Worm (Caenorhabditis elegans) whole organism, L2 larva: ENCODE results near the gene F25B4.8.

Source experiments
- C34F6.9 ChIP-seq: fragments of 150-350 bp; optimal IDR thresholded peaks from 2 replicates; lab custom pipeline; 2014; ENCODE audit warnings: missing biosample characterization, missing genetic modification characterization
- F13H6.1 ChIP-seq: sonication (generic microtip); optimal IDR thresholded peaks from 2 replicates; lab custom pipeline; 2016; ENCODE audit warnings: missing genetic modification characterization, missing compliant biosample characterization
- Y55F3AM.14 ChIP-seq: fragments of 200-800 bp; sonication (Bioruptor generic); optimal IDR thresholded peaks from 2 replicates; lab custom pipeline; 2018; ENCODE audit warnings: mild to moderate bottlenecking, missing genetic modification characterization, missing compliant biosample characterization
- ZK546.5 ChIP-seq: sonication (generic microtip); optimal IDR thresholded peaks from 2 replicates; lab custom pipeline; 2017; ENCODE audit warnings: missing biosample characterization, missing genetic modification characterization
- alr-1 ChIP-seq: fragments of 150-350 bp; optimal IDR thresholded peaks from 2 replicates; lab custom pipeline; 2014; ENCODE audit warnings: missing biosample characterization, missing genetic modification characterization
- aly-2 ChIP-seq: fragments of 150-350 bp; optimal IDR thresholded peaks from 2 replicates; lab custom pipeline; 2014; ENCODE audit warnings: missing biosample characterization, missing genetic modification characterization
- ama-1 ChIP-seq: fragments of 150-350 bp; optimal IDR thresholded peaks from 2 replicates; lab custom pipeline; 2018; ENCODE audit warnings: inconsistent platforms
- ceh-16 ChIP-seq: fragments of 150-350 bp; optimal IDR thresholded peaks from 2 replicates; lab custom pipeline; 2014; ENCODE audit warnings: missing biosample characterization, missing genetic modification characterization
- ceh-82 ChIP-seq: fragments of 150-350 bp; optimal IDR thresholded peaks from 2 replicates; lab custom pipeline; 2014; ENCODE audit warnings: missing biosample characterization, missing genetic modification characterization
- crh-2 ChIP-seq: sonication (generic microtip); optimal IDR thresholded peaks from 2 replicates; lab custom pipeline; 2017; ENCODE audit warnings: missing biosample characterization, missing genetic modification characterization
- dmd-4 ChIP-seq: sonication (generic microtip); optimal IDR thresholded peaks from 2 replicates; lab custom pipeline; 2017; ENCODE audit warnings: missing biosample characterization, missing genetic modification characterization
- egl-27 ChIP-seq: sonication (generic microtip); optimal IDR thresholded peaks from 3 replicates; lab custom pipeline; 2017; ENCODE audit warnings: missing biosample characterization, missing genetic modification reagents, missing genetic modification characterization
- elt-1 ChIP-seq: fragments of 150-350 bp; optimal IDR thresholded peaks from 2 replicates; lab custom pipeline; 2014; ENCODE audit warnings: missing biosample characterization, missing genetic modification characterization
- elt-3 ChIP-seq: sonication (generic microtip); optimal IDR thresholded peaks from 2 replicates; lab custom pipeline; 2017; ENCODE audit warnings: missing biosample characterization, missing genetic modification characterization
- fos-1 ChIP-seq: fragments of 150-350 bp; optimal IDR thresholded peaks from 2 replicates; lab custom pipeline; 2014; ENCODE audit warnings: missing biosample characterization, missing genetic modification characterization
- gmeb-1 ChIP-seq: fragments of 150-350 bp; optimal IDR thresholded peaks from 2 replicates; lab custom pipeline; 2014; ENCODE audit warnings: missing biosample characterization, missing genetic modification characterization
- lin-11 ChIP-seq: fragments of 150-350 bp; sonication (generic microtip); optimal IDR thresholded peaks from 2 replicates; lab custom pipeline; 2014; ENCODE audit warnings: missing biosample characterization, missing genetic modification characterization, inconsistent platforms, mixed read lengths
- lin-13 ChIP-seq: fragments of 150-350 bp; optimal IDR thresholded peaks from 2 replicates; lab custom pipeline; 2014; ENCODE audit warnings: missing biosample characterization, missing genetic modification reagents, missing genetic modification characterization
- lin-39 ChIP-seq: fragments of 150-350 bp; optimal IDR thresholded peaks from 2 replicates; lab custom pipeline; 2014; ENCODE audit warnings: missing biosample characterization, missing genetic modification reagents, missing genetic modification characterization
- lsy-2 ChIP-seq, 2 experiments: fragments of 150-350 bp in 1 of 2; sonication (generic microtip) in 1 of 2; optimal IDR thresholded peaks; 2 replicates each; lab custom pipeline; 2014 to 2017; ENCODE audit warnings: missing biosample characterization in 2 of 2, missing genetic modification characterization in 2 of 2
- mbf-1 ChIP-seq: sonication (generic microtip); optimal IDR thresholded peaks from 2 replicates; lab custom pipeline; 2017; ENCODE audit warnings: missing biosample characterization, missing genetic modification characterization
- mdl-1 ChIP-seq, 2 experiments: fragments of 150-350 bp in 1 of 2; sonication (generic microtip) in 1 of 2; optimal IDR thresholded peaks; 2 replicates each; lab custom pipeline; 2017; ENCODE audit warnings: missing biosample characterization in 2 of 2, missing genetic modification characterization in 2 of 2
- nhr-10 ChIP-seq: sonication (generic microtip); optimal IDR thresholded peaks from 2 replicates; lab custom pipeline; 2017; ENCODE audit warnings: missing biosample characterization, missing genetic modification characterization
- nhr-11 ChIP-seq: fragments of 150-350 bp; optimal IDR thresholded peaks from 2 replicates; lab custom pipeline; 2014; ENCODE audit warnings: missing biosample characterization, missing genetic modification characterization
- nhr-12 ChIP-seq: fragments of 150-350 bp; optimal IDR thresholded peaks from 2 replicates; lab custom pipeline; 2014; ENCODE audit warnings: missing biosample characterization, missing genetic modification characterization
- nhr-129 ChIP-seq: fragments of 150-350 bp; optimal IDR thresholded peaks from 2 replicates; lab custom pipeline; 2014; ENCODE audit warnings: missing biosample characterization, missing genetic modification characterization
- nhr-21 ChIP-seq: fragments of 150-350 bp; optimal IDR thresholded peaks from 2 replicates; lab custom pipeline; 2014; ENCODE audit warnings: missing biosample characterization, missing genetic modification characterization
- nhr-237 ChIP-seq: fragments of 150-350 bp; optimal IDR thresholded peaks from 2 replicates; lab custom pipeline; 2014; ENCODE audit warnings: missing biosample characterization, missing genetic modification characterization
- nhr-25 ChIP-seq: fragments of 150-350 bp; sonication (generic microtip); optimal IDR thresholded peaks from 3 replicates; lab custom pipeline; 2014; ENCODE audit warnings: missing biosample characterization, missing genetic modification characterization
- nhr-6 ChIP-seq: fragments of 150-350 bp; optimal IDR thresholded peaks from 2 replicates; lab custom pipeline; 2014; ENCODE audit warnings: missing biosample characterization, missing genetic modification characterization
- nhr-77 ChIP-seq: fragments of 150-350 bp; optimal IDR thresholded peaks from 2 replicates; lab custom pipeline; 2014; ENCODE audit warnings: missing biosample characterization, missing genetic modification characterization
- peb-1 ChIP-seq: fragments of 150-350 bp; optimal IDR thresholded peaks from 2 replicates; lab custom pipeline; 2014; ENCODE audit warnings: missing biosample characterization, missing genetic modification characterization
- sem-4 ChIP-seq: fragments of 150-350 bp; optimal IDR thresholded peaks from 2 replicates; lab custom pipeline; 2014; ENCODE audit warnings: missing biosample characterization, missing genetic modification reagents, missing genetic modification characterization
- sma-3 ChIP-seq: sonication (generic microtip); optimal IDR thresholded peaks from 2 replicates; lab custom pipeline; 2016; ENCODE audit warnings: missing genetic modification reagents, missing genetic modification characterization, missing compliant biosample characterization
- sma-9 ChIP-seq, 2 experiments: fragments of 150-350 bp in 1 of 2; sonication (generic microtip) in 1 of 2; optimal IDR thresholded peaks; 2 replicates each; lab custom pipeline; 2014 to 2016; ENCODE audit warnings: missing genetic modification characterization in 2 of 2, mild to moderate bottlenecking in 1 of 2, missing biosample characterization in 1 of 2, missing compliant biosample characterization in 1 of 2, missing genetic modification reagents in 1 of 2, moderate library complexity in 1 of 2
- snpc-4 ChIP-seq: fragments of 150-350 bp; optimal IDR thresholded peaks from 2 replicates; lab custom pipeline; 2014; ENCODE audit warnings: missing biosample characterization, missing genetic modification characterization
- unc-39 ChIP-seq: fragments of 150-350 bp; optimal IDR thresholded peaks from 2 replicates; lab custom pipeline; 2014; ENCODE audit warnings: missing biosample characterization, missing genetic modification characterization
- unc-55 ChIP-seq: fragments of 150-350 bp; sonication (generic microtip); optimal IDR thresholded peaks from 3 replicates; lab custom pipeline; 2014; ENCODE audit warnings: missing biosample characterization, missing genetic modification reagents, missing genetic modification characterization
- unc-62 ChIP-seq: fragments of 150-350 bp; optimal IDR thresholded peaks from 2 replicates; lab custom pipeline; 2014; ENCODE audit warnings: missing biosample characterization, missing genetic modification reagents, missing genetic modification characterization
- zag-1 ChIP-seq: fragments of 150-350 bp; optimal IDR thresholded peaks from 2 replicates; lab custom pipeline; 2014; ENCODE audit warnings: missing biosample characterization, missing genetic modification characterization
- ztf-1 ChIP-seq: fragments of 200-800 bp; sonication (Bioruptor generic); conservative IDR thresholded peaks from 2 replicates; pipeline ENCODE4 v1.3.6; 2022; ENCODE audit warnings: missing genetic modification characterization, missing compliant biosample characterization
- ztf-11 ChIP-seq: sonication (generic microtip); optimal IDR thresholded peaks from 2 replicates; lab custom pipeline; 2017; ENCODE audit warnings: missing biosample characterization, missing genetic modification characterization
- ztf-4 ChIP-seq: fragments of 150-350 bp; optimal IDR thresholded peaks from 2 replicates; lab custom pipeline; 2014; ENCODE audit warnings: missing biosample characterization, missing genetic modification characterization

Gene F25B4.8

DNA sequence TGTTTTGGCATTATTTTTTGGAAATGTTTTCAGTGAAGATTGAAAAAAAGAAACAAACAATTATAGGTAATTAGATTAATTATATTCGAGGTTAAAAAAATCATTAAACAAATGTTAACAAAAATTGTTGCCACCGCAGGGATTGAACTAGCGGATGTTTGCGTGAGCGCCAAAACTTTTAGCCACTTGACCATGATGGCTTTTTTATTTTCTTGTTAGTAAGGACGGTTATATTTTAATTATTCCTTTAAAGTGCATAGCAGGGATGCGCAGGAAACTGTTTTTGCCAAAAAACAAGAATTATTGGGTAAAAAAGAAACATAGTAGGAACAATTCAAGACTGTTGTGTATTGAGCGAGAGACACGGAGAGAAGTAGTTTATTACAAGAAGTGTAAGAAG lies 24.2 kb downstream of the F25B4.8 start:
- TF ChIP-seq aly-2 (tag; lab: Kevin White, UChicago) = no peak
- TF ChIP-seq nhr-77 (tag; lab: Kevin White, UChicago) = no peak
- TF ChIP-seq nhr-237 = no peak
- TF ChIP-seq nhr-12 (tag; lab: Kevin White, UChicago) = no peak
- no peak for TF ChIP-seq unc-62 (GFP tag; lab: Kevin White, UChicago)
- no peak for TF ChIP-seq nhr-11 (tag; lab: Kevin White, UChicago)
- no peak for TF ChIP-seq ama-1 (lab: Kevin White, UChicago)
- no peak for TF ChIP-seq ztf-11
- no peak for TF ChIP-seq ceh-82 (tag; lab: Kevin White, UChicago)
- no peak for TF ChIP-seq nhr-6 (tag; lab: Kevin White, UChicago)
- TF ChIP-seq sma-3 (GFP tag; lab: Kevin White, UChicago) = peak; percentile 65
- no peak for TF ChIP-seq lin-13
- TF ChIP-seq C34F6.9 (tag; lab: Kevin White, UChicago) = no peak
- no peak for TF ChIP-seq lin-39 (tag; lab: Kevin White, UChicago)
- TF ChIP-seq ZK546.5 (tag; lab: Kevin White, UChicago) = no peak
- TF ChIP-seq alr-1 (tag; lab: Kevin White, UChicago) = no peak
- TF ChIP-seq nhr-25 (tag; lab: Kevin White, UChicago) = no peak
- TF ChIP-seq ztf-4 (tag; lab: Kevin White, UChicago) = no peak
- no peak for TF ChIP-seq lin-11
- TF ChIP-seq ceh-16 (tag; lab: Kevin White, UChicago) = no peak
- peak; percentile 34 for TF ChIP-seq Y55F3AM.14
- no peak for TF ChIP-seq unc-39 (tag; lab: Kevin White, UChicago)
- TF ChIP-seq gmeb-1 (tag; lab: Kevin White, UChicago) = peak; percentile 3
- no peak for TF ChIP-seq elt-3 (tag; lab: Kevin White, UChicago)
- no peak for TF ChIP-seq nhr-10 (tag; lab: Kevin White, UChicago)
- peak; percentile 66 for TF ChIP-seq nhr-21
- TF ChIP-seq sma-9 (GFP tag; optimal IDR thresholded peaks at IDR 0.05; lab: Kevin White, UChicago) = peak; percentile 69
- TF ChIP-seq sma-9 (tag; optimal IDR thresholded peaks at IDR 0.05; lab: Kevin White, UChicago) = no peak
- TF ChIP-seq ztf-1 = no peak
- TF ChIP-seq peb-1 (tag; lab: Kevin White, UChicago) = no peak
- no peak for TF ChIP-seq F13H6.1 (tag; lab: Kevin White, UChicago)
- no peak for TF ChIP-seq fos-1 (tag; lab: Kevin White, UChicago)
- TF ChIP-seq dmd-4 = no peak
- no peak for TF ChIP-seq elt-1
- TF ChIP-seq unc-55 = no peak
- no peak for TF ChIP-seq zag-1 (tag; lab: Kevin White, UChicago)
- no peak for TF ChIP-seq mbf-1 (tag; lab: Kevin White, UChicago)
- TF ChIP-seq mdl-1 (tag; optimal IDR thresholded peaks at IDR 0.05; lab: Kevin White, UChicago) = no peak
- TF ChIP-seq egl-27 (tag; lab: Kevin White, UChicago) = no peak
- TF ChIP-seq crh-2 (tag; lab: Kevin White, UChicago) = peak; percentile 55
- no peak for TF ChIP-seq sem-4
- no peak for TF ChIP-seq snpc-4 (tag; lab: Kevin White, UChicago)
- no peak for TF ChIP-seq lsy-2 (tag; optimal IDR thresholded peaks at IDR 0.05; lab: Kevin White, UChicago)

ce11 chrV:5666036-5666729 lies 25.3 kb downstream of the F25B4.8 start, which contains the start of gene C14C11.7:
TSS of gene C14C11.7 (minus strand) at chrV:5666086.
- TF ChIP-seq fos-1 (tag; lab: Kevin White, UChicago) (peak; percentile 1), nhr-129 (tag; lab: Kevin White, UChicago) (no peak)
